Fruit fly (Drosophila melanogaster): ENCODE measurements around the gene CG14551.

CG14551 gene

DNA sequence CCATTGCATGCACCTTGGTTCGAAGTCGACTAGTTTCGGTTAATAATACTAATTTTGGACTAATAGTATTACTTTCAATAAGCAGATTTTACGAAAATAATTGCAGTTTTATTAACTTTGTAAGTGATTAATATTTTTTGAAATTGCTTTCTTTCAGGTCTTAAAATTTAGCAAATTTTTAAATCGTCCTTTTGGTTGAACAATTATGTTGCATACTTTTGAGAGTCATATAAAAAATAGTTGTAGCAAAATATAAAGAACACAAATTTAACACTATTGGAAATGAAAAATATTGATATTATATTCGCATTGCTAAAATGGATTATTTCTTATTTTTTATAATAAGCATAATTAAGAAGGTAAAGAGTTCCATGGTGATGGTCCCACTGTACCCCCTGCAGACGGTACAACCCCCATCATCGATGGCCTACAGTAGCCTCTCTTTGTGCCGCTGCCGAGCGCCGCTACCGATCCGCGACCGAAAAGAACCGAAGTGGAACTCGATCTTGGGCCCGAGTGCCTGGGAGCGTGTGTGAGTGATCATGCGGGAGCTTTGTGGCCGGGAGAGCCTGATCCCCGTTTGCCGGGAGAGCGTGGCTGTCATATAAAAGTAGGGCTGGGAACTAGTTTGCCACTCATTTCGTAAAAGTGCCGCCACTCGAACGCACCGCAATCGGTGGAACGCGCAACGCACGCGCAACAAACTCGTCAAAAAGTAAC lies 41.5 kb downstream of the CG14551 start (continued):
- TF ChIP-seq CG6791 (GFP tag; IDR thresholded peaks at IDR 0.05; ENCODE audit: partially characterized antibody) (peak; percentile 7; the same call in 1 of the 3 replicates), ken (GFP tag; IDR thresholded peaks at IDR 0.05) (peak; percentile 52; the same call in 1 of the 3 replicates), nom (GFP tag; optimal IDR thresholded peaks at IDR 0.05) (peak; percentile 69), Scr (GFP tag; IDR thresholded peaks at IDR 0.05; ENCODE audit: partially characterized antibody) (peak; percentile 15; the same call in 1 of the 2 replicates), CG13894 (tag; optimal IDR thresholded peaks at IDR 0.05) (no peak), CG12155 (GFP tag; optimal IDR thresholded peaks at IDR 0.05) (peak; percentile 90), pita (GFP tag; optimal IDR thresholded peaks at IDR 0.05) (no peak), dm (GFP tag; optimal IDR thresholded peaks at IDR 0.05) (peak; percentile 78), CG7928 (GFP tag; optimal IDR thresholded peaks at IDR 0.05) (peak; percentile 67), sob (GFP tag; IDR thresholded peaks at IDR 0.05) (no peak; the same call in 1 of the 2 replicates), CG12236 (GFP tag; optimal IDR thresholded peaks at IDR 0.05) (peak; percentile 87), CG17612 (GFP tag; IDR thresholded peaks at IDR 0.05) (peak; percentile 62), toy (GFP tag; IDR thresholded peaks at IDR 0.05) (0 out of 2 replicates have a peak, but pooled peaks have one; percentile 46), gfzf (GFP tag; optimal IDR thresholded peaks at IDR 0.05) (no peak), lmd (GFP tag; IDR thresholded peaks at IDR 0.05) (peak; percentile 92), unc-4 (GFP tag; IDR thresholded peaks at IDR 0.05; ENCODE audit: partially characterized antibody) (no peak), CG15601 (tag; optimal IDR thresholded peaks at IDR 0.05) (peak; percentile 92), mld (GFP tag; IDR thresholded peaks at IDR 0.05; ENCODE audit: partially characterized antibody) (no peak), gro (GFP tag; optimal IDR thresholded peaks at IDR 0.05) (peak; percentile 29), knrl (GFP tag; IDR thresholded peaks at IDR 0.05; ENCODE audit: partially characterized antibody) (no peak), CG34422 (GFP tag; IDR thresholded peaks at IDR 0.05) (peak; percentile 79; the same call in 2 of the 3 replicates), Oli (tag; optimal IDR thresholded peaks at IDR 0.05) (peak; percentile 97), Xbp1 (GFP tag; optimal IDR thresholded peaks at IDR 0.05) (peak; percentile 95), fd3F (GFP tag; optimal IDR thresholded peaks at IDR 0.05) (peak; percentile 88), fd102C (GFP tag; optimal IDR thresholded peaks at IDR 0.05) (peak; percentile 60), Sox102F (GFP tag; optimal IDR thresholded peaks at IDR 0.05) (peak; percentile 95), Dip3 (GFP tag; optimal IDR thresholded peaks at IDR 0.05) (peak; percentile 54), btn (GFP tag; optimal IDR thresholded peaks at IDR 0.05) (peak; percentile 16), Ada2b (GFP tag; IDR thresholded peaks at IDR 0.05) (peak; percentile 85), ham (GFP tag; IDR thresholded peaks at IDR 0.05) (0 out of 2 replicates have a peak, but pooled peaks have one; percentile 43), Neu2 (GFP tag; optimal IDR thresholded peaks at IDR 0.05; ENCODE audit: borderline replicate concordance) (no peak), sr (GFP tag; IDR thresholded peaks at IDR 0.05) (no peak), CG3726 (GFP tag; IDR thresholded peaks at IDR 0.05) (peak; percentile 71; the same call in 2 of the 3 replicates), klu (GFP tag; IDR thresholded peaks at IDR 0.05) (peak; percentile 81), CG2712 (tag; optimal IDR thresholded peaks at IDR 0.05) (peak; percentile 97), gsb-n (tag; optimal IDR thresholded peaks at IDR 0.05) (peak; percentile 96), CG3995 (GFP tag; optimal IDR thresholded peaks at IDR 0.05) (peak; percentile 59), danr (GFP tag; IDR thresholded peaks at IDR 0.05) (peak; percentile 83), zfh2 (GFP tag; optimal IDR thresholded peaks at IDR 0.05) (peak; percentile 51), pzg (GFP tag; optimal IDR thresholded peaks at IDR 0.05) (no peak), sug (tag; optimal IDR thresholded peaks at IDR 0.05) (peak; percentile 99), Tbp (GFP tag; optimal IDR thresholded peaks at IDR 0.05) (no peak), BEAF-32 (GFP tag; optimal IDR thresholded peaks at IDR 0.05) (peak; percentile 11), CG14014 (GFP tag; IDR thresholded peaks at IDR 0.05) (peak; percentile 67), CG9437 (GFP tag; optimal IDR thresholded peaks at IDR 0.05) (peak; percentile 95)

All from whole organism, embryonic.